Worm (Caenorhabditis elegans): ENCODE results near the gene cyp-33C5.

cyp-33C5 gene

ce11 chrV:2211936-2212335, 32.9 kb upstream of the cyp-33C5 start, which contains the start of gene nhr-133:
nhr-133 (minus strand) TSS chrV:2212118.
- TF ChIP-seq mcd-1 (GFP tag; IDR thresholded peaks at IDR 0.05) = no peak
- peak; percentile 43; the same call in 1 of the 2 replicates for TF ChIP-seq hmg-1.2 (GFP tag; IDR thresholded peaks at IDR 0.05)
- peak; percentile 16 for TF ChIP-seq nhr-80 (tag; optimal IDR thresholded peaks at IDR 0.05)
- TF ChIP-seq zfh-2 (GFP tag; conservative IDR thresholded peaks at IDR 0.05) = peak; percentile 47; the same call in 1 of the 2 replicates
- no peak for TF ChIP-seq nfyb-1 (GFP tag; IDR thresholded peaks at IDR 0.05)
- TF ChIP-seq F57A8.1 (GFP tag; optimal IDR thresholded peaks at IDR 0.05) = no peak

DNA sequence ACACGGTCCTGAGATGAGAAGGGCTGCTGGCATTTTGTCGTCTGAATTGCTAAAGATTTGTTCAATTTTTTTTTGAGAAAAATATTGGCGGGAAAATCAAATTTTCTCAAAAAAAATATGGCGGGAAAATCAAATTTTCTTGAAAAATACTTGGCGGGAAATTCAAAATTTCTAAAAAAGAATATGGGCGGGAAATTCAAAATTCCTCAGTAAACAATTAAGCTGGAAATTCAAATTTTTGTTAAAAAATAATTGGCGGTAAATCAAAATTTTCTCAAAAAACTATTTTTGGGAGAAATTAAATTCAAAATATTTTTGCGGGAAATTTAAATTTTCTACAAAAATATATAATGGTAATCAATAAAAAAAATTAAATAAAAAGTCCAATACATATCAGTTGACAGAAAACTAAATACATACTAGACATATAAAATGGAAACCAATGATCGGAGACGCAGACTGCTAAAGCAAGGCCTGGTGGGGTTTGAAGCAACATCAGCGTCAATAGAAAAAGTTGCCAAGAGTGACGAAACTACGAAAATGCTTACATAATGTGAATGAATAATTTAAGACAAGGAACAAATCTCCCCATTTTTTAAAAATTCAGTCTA, 30.3 kb upstream of the cyp-33C5 start, which contains the start of gene nhr-184:
Gene nhr-184 (minus strand): TSS at position 51 of the 611 bp plus-strand sequence.
- TF ChIP-seq ztf-6 (GFP tag; IDR thresholded peaks at IDR 0.05) (no peak), madf-8 (GFP tag; conservative IDR thresholded peaks at IDR 0.05) (no peak), F57A8.1 (GFP tag; optimal IDR thresholded peaks at IDR 0.05) (no peak), C17E4.6 (GFP tag; IDR thresholded peaks at IDR 0.05) (no peak), snpc-1.3 (tag; optimal IDR thresholded peaks at IDR 0.05; ENCODE audit: insufficient read depth) (no peak), attf-5 (GFP tag; optimal IDR thresholded peaks at IDR 0.05) (peak; percentile 8), T07F8.4 (tag; optimal IDR thresholded peaks at IDR 0.05) (no peak), tbx-9 (tag; optimal IDR thresholded peaks at IDR 0.05; ENCODE audit: borderline replicate concordance) (no peak), ccch-3 (GFP tag; optimal IDR thresholded peaks at IDR 0.05) (no peak), hmg-1.2 (GFP tag; IDR thresholded peaks at IDR 0.05) (peak; percentile 36; the same call in 1 of the 2 replicates), mcd-1 (GFP tag; IDR thresholded peaks at IDR 0.05) (no peak), K12H6.12 (tag; optimal IDR thresholded peaks at IDR 0.05) (no peak), lir-1 (GFP tag; conservative IDR thresholded peaks at IDR 0.05) (no peak), cebp-1 (GFP tag; IDR thresholded peaks at IDR 0.05) (no peak), cebp-1 (tag; optimal IDR thresholded peaks at IDR 0.05) (peak; percentile 52), F37B4.10 (GFP tag; IDR thresholded peaks at IDR 0.05) (no peak), efl-1 (GFP tag; optimal IDR thresholded peaks at IDR 0.05) (no peak), ceh-27 (GFP tag; optimal IDR thresholded peaks at IDR 0.05) (no peak), die-1 (tag; optimal IDR thresholded peaks at IDR 0.05) (no peak), sea-2 (GFP tag; IDR thresholded peaks at IDR 0.05) (no peak), ztf-18 (tag; optimal IDR thresholded peaks at IDR 0.05) (no peak), madf-6 (GFP tag; IDR thresholded peaks at IDR 0.05) (no peak), ceh-40 (GFP tag; IDR thresholded peaks at IDR 0.05) (no peak), hlh-12 (tag; optimal IDR thresholded peaks at IDR 0.05) (no peak), nhr-80 (tag; optimal IDR thresholded peaks at IDR 0.05) (peak; percentile 7), Y53F4B.3 (GFP tag; IDR thresholded peaks at IDR 0.05) (no peak), nfya-1 (tag; optimal IDR thresholded peaks at IDR 0.05; ENCODE audit: borderline replicate concordance, insufficient read depth) (no peak), F55B11.4 (tag; optimal IDR thresholded peaks at IDR 0.05; ENCODE audit: borderline replicate concordance, insufficient read depth) (no peak), ztf-28 (GFP tag; IDR thresholded peaks at IDR 0.05) (no peak), F57C9.4 (tag; optimal IDR thresholded peaks at IDR 0.05) (no peak), ceh-58 (GFP tag; IDR thresholded peaks at IDR 0.05) (no peak)

DNA sequence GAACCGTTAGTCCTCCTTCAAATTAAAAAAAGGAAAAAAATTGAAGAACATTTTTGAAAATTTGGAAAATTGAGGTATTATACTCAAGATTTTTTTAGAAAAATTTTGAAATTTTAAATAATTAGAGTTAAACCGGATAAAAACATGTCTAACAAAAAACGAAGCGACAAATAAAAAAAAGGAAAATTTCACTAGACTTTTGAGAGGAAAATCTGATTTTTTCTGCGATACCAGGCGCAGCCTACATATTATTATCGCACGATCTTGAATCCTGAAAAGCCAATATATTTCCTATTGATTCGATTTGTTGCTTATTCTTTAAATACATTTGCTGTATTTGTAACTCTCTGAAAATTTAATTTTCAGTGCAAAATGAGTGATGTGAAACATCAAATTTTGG, 29.5 kb upstream of the cyp-33C5 start, which contains the start of gene nstp-8:
Gene nstp-8 (plus strand): TSS at position 301 of the 400 bp plus-strand sequence.
- TF ChIP-seq lin-35 (GFP tag; optimal IDR thresholded peaks at IDR 0.05) (no peak), T26A5.8 (tag; optimal IDR thresholded peaks at IDR 0.05) (no peak), bed-2 (GFP tag; IDR thresholded peaks at IDR 0.05) (no peak), nhr-27 (tag; optimal IDR thresholded peaks at IDR 0.05) (no peak), madf-3 (GFP tag; IDR thresholded peaks at IDR 0.05) (no peak), C06A6.2 (GFP tag; conservative IDR thresholded peaks at IDR 0.05) (no peak), pha-4 (tag; optimal IDR thresholded peaks at IDR 0.05) (no peak), lsl-1 (GFP tag; optimal IDR thresholded peaks at IDR 0.05) (no peak), hlh-26 (GFP tag; conservative IDR thresholded peaks at IDR 0.05) (no peak), madf-6 (GFP tag; IDR thresholded peaks at IDR 0.05) (no peak), lir-1 (GFP tag; conservative IDR thresholded peaks at IDR 0.05) (no peak), F57A8.1 (GFP tag; optimal IDR thresholded peaks at IDR 0.05) (no peak), ztf-6 (GFP tag; IDR thresholded peaks at IDR 0.05) (no peak), nhr-90 (tag; optimal IDR thresholded peaks at IDR 0.05) (no peak), B0336.3 (GFP tag; IDR thresholded peaks at IDR 0.05) (no peak)

All from whole organism, young adult.